Fruit fly (Drosophila melanogaster) whole organism: ENCODE data around the gene Shc.

Source experiments
- CG8478 ChIP-seq: fragments of >200 bp; optimal IDR thresholded peaks from 2 replicates; lab custom pipeline; 2018; ENCODE audit warnings: inconsistent platforms
- Dll ChIP-seq: fragments of >200 bp; optimal IDR thresholded peaks from 2 replicates; lab custom pipeline; 2017
- EcR ChIP-seq, 2 experiments: fragments of >200 bp; optimal IDR thresholded peaks; 2 replicates each; lab custom pipeline; 2017; ENCODE audit warnings: missing biosample characterization in 2 of 2, missing genetic modification characterization in 2 of 2, missing genetic modification reagents in 2 of 2

DNA sequence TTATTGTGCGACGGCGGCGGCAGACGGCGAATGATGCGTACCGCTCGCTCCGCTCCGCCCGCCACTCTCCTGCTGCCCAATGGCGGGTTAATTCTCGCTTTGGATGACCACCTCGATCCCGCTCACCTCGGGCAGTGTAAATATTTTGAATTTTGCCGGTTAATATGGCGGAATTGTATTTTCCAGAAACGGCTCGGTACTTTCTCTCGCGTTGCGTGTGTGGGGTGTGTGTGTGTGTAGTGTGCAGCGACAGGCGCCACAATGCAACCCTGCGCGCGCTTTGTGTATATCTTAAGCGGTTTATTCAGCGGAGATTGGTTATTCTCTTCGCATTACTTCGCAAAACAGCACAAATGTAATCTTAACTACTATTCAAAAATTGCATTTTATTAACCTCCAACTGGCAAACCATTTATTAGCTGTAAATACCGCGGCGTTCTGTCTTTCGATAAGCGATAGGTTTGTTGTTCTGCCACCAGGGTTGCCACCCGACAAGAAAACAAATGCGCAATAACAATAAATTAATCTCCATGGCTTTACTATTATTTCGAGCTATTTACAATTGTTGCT lies 29.1 kb downstream of the Shc start, which contains the start of the genes phol and CG3552:
- TF ChIP-seq Dll (lab: Kevin White, UChicago) (no peak), CG8478 (no peak), EcR (GFP tag; optimal IDR thresholded peaks at IDR 0.05; lab: Kevin White, UChicago) (no peak)
